Fruit fly (Drosophila melanogaster): ENCODE data around the gene Cyp313a4.
A peak's percentile ranks its signal among the peaks of the same experiment; 100 is the strongest.

Gene Cyp313a4

DNA sequence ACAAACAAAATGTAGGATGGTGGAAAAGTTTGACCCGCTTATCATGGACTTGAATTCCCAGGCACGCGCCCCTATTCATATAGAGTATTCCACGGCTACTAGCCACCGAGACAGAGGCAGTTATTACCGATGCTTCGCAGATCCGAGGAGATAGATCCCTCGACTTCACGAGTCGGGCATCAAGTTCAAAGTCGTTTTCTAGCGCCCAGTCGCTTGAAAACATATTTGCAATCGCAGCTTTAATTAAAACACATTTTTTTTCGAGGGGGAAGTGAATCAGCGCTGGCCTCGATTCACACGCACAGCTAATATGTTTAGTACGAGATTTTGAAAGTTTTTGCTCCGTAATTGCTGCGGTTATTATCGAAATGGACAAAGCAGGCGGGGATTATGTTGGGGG is 34.1 kb upstream of the Cyp313a4 start:
- TF ChIP-seq Hr96 (GFP tag; optimal IDR thresholded peaks at IDR 0.05) (no peak), Crg-1 (GFP tag; optimal IDR thresholded peaks at IDR 0.05) (no peak), cnc (optimal IDR thresholded peaks at IDR 0.05) (no peak), Clk (GFP tag; optimal IDR thresholded peaks at IDR 0.05) (no peak), CG12768 (GFP tag; optimal IDR thresholded peaks at IDR 0.05) (peak; percentile 19), tj (GFP tag; optimal IDR thresholded peaks at IDR 0.05) (no peak), CG33017 (tag; optimal IDR thresholded peaks at IDR 0.05) (peak; percentile 38), cic (GFP tag; optimal IDR thresholded peaks at IDR 0.05) (peak; percentile 30), CG11617 (GFP tag; optimal IDR thresholded peaks at IDR 0.05) (no peak), CG7101 (tag; optimal IDR thresholded peaks at IDR 0.05) (no peak), CG1620 (GFP tag; optimal IDR thresholded peaks at IDR 0.05) (no peak)

DNA sequence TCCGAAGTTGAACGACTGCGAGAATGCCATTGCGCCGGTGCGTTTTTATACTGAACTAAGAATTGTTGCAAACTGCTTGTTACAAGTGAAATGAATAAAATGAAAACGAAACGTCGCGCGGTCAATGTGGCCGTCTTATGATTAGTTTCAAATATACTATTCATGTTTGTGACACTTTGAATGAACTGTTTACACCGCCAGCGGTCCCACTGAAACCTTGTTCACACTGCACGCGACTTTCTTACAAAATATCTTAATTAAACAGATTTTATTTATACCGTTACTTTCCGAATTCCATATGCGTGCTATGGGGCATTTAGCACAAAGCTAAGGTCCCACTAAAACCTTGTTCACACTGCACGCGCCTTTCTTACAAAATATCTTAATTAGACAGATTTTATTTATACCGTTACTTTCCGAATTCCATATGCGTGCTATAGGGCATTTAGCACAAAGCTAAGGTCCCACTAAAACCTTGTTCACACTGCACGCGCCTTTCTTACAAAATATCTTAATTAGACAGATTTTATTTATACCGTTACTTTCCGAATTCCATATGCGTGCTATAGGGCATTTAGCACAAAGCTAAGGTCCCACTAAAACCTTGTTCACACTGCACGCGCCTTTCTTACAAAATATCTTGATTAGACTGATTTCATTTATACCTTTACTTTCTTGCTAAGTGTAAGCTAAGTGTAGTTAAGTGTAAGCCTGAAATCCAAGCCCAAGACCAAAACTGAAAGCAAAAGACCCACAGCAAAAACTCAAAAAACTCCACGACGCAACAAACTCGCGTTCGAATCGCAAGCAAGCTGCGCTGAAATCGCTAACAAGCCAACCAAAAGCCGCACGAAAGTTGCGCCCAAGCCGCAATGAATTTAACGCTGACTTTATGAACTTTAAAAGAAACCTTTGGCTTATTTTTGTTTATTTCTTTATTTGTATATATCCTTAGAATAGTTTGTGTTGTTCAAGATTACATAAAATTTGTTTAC is 31.3 kb upstream of the Cyp313a4 start, which contains the start of gene PolQ:
Gene PolQ (minus strand): TSS at position 122 of the 995 bp plus-strand sequence.
- peak; percentile 24 for TF ChIP-seq bab1 (GFP tag; optimal IDR thresholded peaks at IDR 0.05)

DNA sequence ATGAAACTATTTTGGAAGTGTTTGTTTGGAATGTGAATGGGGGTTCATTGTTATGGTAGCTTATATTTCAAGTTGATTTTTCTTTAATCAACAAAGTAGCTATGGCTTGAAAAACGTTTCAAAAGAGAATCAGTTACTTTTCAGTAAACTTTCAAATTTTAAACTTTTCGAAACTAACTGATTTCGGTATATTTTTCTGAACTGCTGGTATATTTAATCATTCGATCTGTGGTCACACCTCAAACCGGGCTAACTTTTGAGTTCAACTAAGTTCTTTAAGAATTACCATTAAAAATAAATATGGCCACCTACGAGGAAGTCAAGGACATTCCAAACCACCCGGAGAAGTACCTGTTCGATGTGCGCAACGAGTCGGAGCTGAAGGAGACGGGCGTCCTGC is 23.7 kb upstream of the Cyp313a4 start, which contains the start of gene CG12279:
Gene CG12279 (plus strand): TSS at position 234 of the 400 bp plus-strand sequence.
- no peak for TF ChIP-seq toe (GFP tag; optimal IDR thresholded peaks at IDR 0.05)
- TF ChIP-seq CG7045 (GFP tag; optimal IDR thresholded peaks at IDR 0.05) = no peak
- TF ChIP-seq CG1620 (GFP tag; optimal IDR thresholded peaks at IDR 0.05) = no peak
- no peak for TF ChIP-seq Mnt (GFP tag; optimal IDR thresholded peaks at IDR 0.05)
- no peak for TF ChIP-seq Clk (GFP tag; optimal IDR thresholded peaks at IDR 0.05)
- TF ChIP-seq CG7101 (tag; optimal IDR thresholded peaks at IDR 0.05) = no peak
- TF ChIP-seq kay (GFP tag; ENCODE audit: borderline replicate concordance) = no peak
- TF ChIP-seq bab1 (GFP tag; optimal IDR thresholded peaks at IDR 0.05) = no peak
- no peak for TF ChIP-seq CG5204 (GFP tag; optimal IDR thresholded peaks at IDR 0.05)
- TF ChIP-seq CG11617 (GFP tag; optimal IDR thresholded peaks at IDR 0.05) = no peak
- TF ChIP-seq cnc (optimal IDR thresholded peaks at IDR 0.05) = no peak
- no peak for TF ChIP-seq CG12768 (GFP tag; optimal IDR thresholded peaks at IDR 0.05)

DNA sequence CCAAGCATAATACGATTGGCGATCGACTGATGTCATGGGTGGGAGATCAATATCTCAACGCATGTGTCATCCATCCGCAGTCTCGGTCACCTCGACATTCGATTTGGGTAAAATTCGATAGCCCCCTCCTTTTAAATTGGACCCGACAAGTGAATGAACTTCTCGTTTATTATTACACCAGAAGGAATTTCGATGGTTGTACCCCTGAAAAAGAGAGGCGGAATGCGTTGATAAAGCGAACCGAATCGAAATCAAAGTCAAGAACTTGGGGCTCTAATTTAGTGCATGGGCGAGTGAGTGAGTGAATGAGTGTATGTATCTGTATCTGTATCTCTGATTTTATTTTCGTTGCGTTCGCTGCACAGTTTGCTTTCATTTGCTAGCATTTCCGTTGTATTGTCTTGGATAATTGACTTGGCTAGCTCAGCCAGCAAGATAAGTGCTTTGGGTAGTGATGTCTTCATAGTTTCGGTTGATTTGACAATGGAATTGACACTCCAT is 20.9 kb upstream of the Cyp313a4 start:
- TF ChIP-seq tj (GFP tag; optimal IDR thresholded peaks at IDR 0.05) (no peak), kay (GFP tag; ENCODE audit: borderline replicate concordance) (no peak), CG12768 (GFP tag; optimal IDR thresholded peaks at IDR 0.05) (no peak), Mnt (GFP tag; optimal IDR thresholded peaks at IDR 0.05) (no peak)

DNA sequence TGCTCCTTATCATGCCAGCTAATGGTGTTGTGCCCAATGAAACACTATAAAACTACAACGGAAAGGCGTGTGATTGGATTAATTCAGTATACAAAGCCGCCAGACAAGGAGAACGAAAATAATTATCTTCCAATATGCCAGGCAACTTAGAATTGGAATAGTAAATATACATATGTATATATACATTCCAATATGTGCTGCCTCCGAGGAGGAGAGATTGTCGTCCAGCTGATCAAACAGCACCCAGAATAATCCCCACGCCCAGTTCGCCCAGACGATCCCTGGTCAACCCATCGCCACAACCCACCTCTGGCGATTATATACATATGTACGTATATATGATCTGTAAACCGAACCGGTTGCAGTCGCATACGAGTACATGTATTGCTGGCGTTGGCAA is 20.1 kb upstream of the Cyp313a4 start:
- no peak for TF ChIP-seq CG11617 (GFP tag; optimal IDR thresholded peaks at IDR 0.05)

DNA sequence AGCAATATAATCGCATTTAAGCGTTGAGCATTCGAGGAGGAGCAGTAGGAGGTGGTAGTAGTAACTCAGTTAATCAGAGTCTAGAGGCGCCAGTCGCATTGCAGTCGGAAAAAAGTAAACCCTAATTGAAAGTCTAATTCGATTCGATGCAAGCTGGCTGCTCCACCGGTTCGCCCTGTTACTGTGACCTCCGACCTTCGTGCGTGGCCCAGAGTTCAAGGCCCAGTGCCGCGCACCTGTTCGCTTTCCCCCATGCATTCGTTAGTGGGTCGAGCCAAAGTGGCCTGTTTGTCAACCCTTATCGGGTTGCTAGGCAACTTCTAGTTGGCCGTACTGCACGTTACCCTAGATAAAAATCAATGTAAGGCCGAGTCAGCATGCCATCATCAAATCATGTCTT is 19.3 kb upstream of the Cyp313a4 start:
- TF ChIP-seq tj (GFP tag; optimal IDR thresholded peaks at IDR 0.05) (no peak), CG7045 (GFP tag; optimal IDR thresholded peaks at IDR 0.05) (no peak), CG12768 (GFP tag; optimal IDR thresholded peaks at IDR 0.05) (no peak), Clk (GFP tag; optimal IDR thresholded peaks at IDR 0.05) (no peak), pad (GFP tag; optimal IDR thresholded peaks at IDR 0.05) (no peak), toe (GFP tag; optimal IDR thresholded peaks at IDR 0.05) (no peak), ovo (GFP tag; optimal IDR thresholded peaks at IDR 0.05) (no peak), bab1 (GFP tag; optimal IDR thresholded peaks at IDR 0.05) (no peak), Mnt (GFP tag; optimal IDR thresholded peaks at IDR 0.05) (no peak), CG33017 (tag; optimal IDR thresholded peaks at IDR 0.05) (no peak), CG14711 (tag; optimal IDR thresholded peaks at IDR 0.05) (no peak), CG11617 (GFP tag; optimal IDR thresholded peaks at IDR 0.05) (no peak), cnc (optimal IDR thresholded peaks at IDR 0.05) (no peak), Crg-1 (GFP tag; optimal IDR thresholded peaks at IDR 0.05) (no peak), CG5204 (GFP tag; optimal IDR thresholded peaks at IDR 0.05) (no peak), Hr96 (GFP tag; optimal IDR thresholded peaks at IDR 0.05) (no peak), CG7101 (tag; optimal IDR thresholded peaks at IDR 0.05) (no peak), cic (GFP tag; optimal IDR thresholded peaks at IDR 0.05) (no peak), CG1620 (GFP tag; optimal IDR thresholded peaks at IDR 0.05) (no peak), kay (GFP tag; ENCODE audit: borderline replicate concordance) (no peak)

DNA sequence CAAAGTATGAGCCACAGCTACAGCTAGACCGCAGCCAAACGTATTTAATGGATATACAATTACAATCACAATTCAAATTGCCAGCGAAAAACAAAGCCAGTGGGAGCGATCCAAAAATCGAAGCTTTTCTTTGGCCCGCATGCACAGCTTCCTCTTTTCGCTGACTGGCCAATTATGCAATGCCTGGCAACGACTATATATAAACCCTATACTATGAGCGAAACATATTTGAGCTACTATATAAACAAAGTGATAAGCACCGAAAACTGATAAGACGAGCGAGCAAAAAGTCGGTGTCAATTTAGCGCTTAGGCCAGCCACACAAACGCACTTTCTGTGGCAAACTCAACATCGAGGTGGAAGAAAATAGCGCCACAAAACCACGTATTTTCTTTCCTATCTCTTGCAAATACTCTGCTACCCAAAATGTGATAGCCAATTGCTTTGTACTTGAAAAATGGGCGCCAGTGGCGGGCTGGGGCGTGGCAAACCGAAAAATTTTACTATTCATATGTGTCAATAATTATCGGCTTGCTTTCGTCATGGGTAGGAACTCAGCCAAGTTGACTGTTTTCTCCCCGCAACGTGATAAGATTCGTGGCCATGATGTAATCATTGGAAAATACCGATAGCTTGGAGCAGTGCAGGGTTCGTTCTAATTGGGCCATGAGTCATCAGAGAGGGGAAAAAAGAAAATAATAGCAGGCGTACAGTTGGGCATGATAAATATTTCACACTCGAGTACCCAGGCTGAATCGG is 18.6 kb upstream of the Cyp313a4 start:
- TF ChIP-seq Crg-1 (GFP tag; optimal IDR thresholded peaks at IDR 0.05) (no peak), cic (GFP tag; optimal IDR thresholded peaks at IDR 0.05) (no peak), tj (GFP tag; optimal IDR thresholded peaks at IDR 0.05) (peak; percentile 39), Hr96 (GFP tag; optimal IDR thresholded peaks at IDR 0.05) (no peak)
